Worm (Caenorhabditis elegans): ENCODE measurements around the gene C50B6.9.

ce11 chrV:13367024-13367423, 30.9 kb downstream of the C50B6.9 start, which contains the start of gene srx-125:
- TF ChIP-seq ztf-23 (GFP tag; IDR thresholded peaks at IDR 0.05) (no peak), med-1 (GFP tag; optimal IDR thresholded peaks at IDR 0.05; ENCODE audit: insufficient read depth) (no peak), flt-1 (GFP tag; IDR thresholded peaks at IDR 0.05) (no peak), ztf-29 (GFP tag; IDR thresholded peaks at IDR 0.05) (no peak), cog-1 (tag; optimal IDR thresholded peaks at IDR 0.05) (no peak), klf-2 (GFP tag; conservative IDR thresholded peaks at IDR 0.05) (no peak)

Data from whole organism, midembryonic.